Worm (Caenorhabditis elegans): ENCODE measurements around the gene C32D5.11.

- TF ChIP-seq cog-1 (tag; optimal IDR thresholded peaks at IDR 0.05) = no peak
- TF ChIP-seq ztf-23 (GFP tag; IDR thresholded peaks at IDR 0.05) = no peak
Measured at ce11 chrII:6333887-6334286, 21.4 kb downstream of the C32D5.11 start, which contains the start of gene ttc-39B.

Data from whole organism, midembryonic.